Worm (Caenorhabditis elegans) whole organism, L2 larva: Measurements from ENCODE around the gene rmd-2.

ENCODE experiments used
- F13H6.1 ChIP-seq: sonication (generic microtip); optimal IDR thresholded peaks from 2 replicates; lab custom pipeline; 2016; ENCODE audit warnings: missing genetic modification characterization, missing compliant biosample characterization
- nhr-11 ChIP-seq: fragments of 150-350 bp; optimal IDR thresholded peaks from 2 replicates; lab custom pipeline; 2014; ENCODE audit warnings: missing biosample characterization, missing genetic modification characterization
- nhr-21 ChIP-seq: fragments of 150-350 bp; optimal IDR thresholded peaks from 2 replicates; lab custom pipeline; 2014; ENCODE audit warnings: missing biosample characterization, missing genetic modification characterization
- zag-1 ChIP-seq: fragments of 150-350 bp; optimal IDR thresholded peaks from 2 replicates; lab custom pipeline; 2014; ENCODE audit warnings: missing biosample characterization, missing genetic modification characterization

- TF ChIP-seq F13H6.1 (tag; lab: Kevin White, UChicago), result no peak
- no peak for TF ChIP-seq zag-1 (tag; lab: Kevin White, UChicago)
- no peak for TF ChIP-seq nhr-11 (tag; lab: Kevin White, UChicago)
- no peak for TF ChIP-seq nhr-21
Observed at ce11 chrV:9962394-9962793, 23.7 kb downstream of the rmd-2 start, which contains the start of gene madf-4.
